Fruit fly (Drosophila melanogaster) whole organism, adult: Measurements from ENCODE around the gene ATP6AP2.

ENCODE experiments used
- CG11617 ChIP-seq: fragments of 200-800 bp; sonication (Bioruptor generic); optimal IDR thresholded peaks from 2 replicates; lab custom pipeline; 2017; ENCODE audit warnings: mild to moderate bottlenecking, missing biosample characterization, missing genetic modification reagents, missing genetic modification characterization
- CG12768 ChIP-seq: fragments of 200-800 bp; sonication (Bioruptor generic); optimal IDR thresholded peaks from 2 replicates; lab custom pipeline; 2017; ENCODE audit warnings: missing biosample characterization, missing genetic modification characterization, mild to moderate bottlenecking, moderate library complexity, missing genetic modification reagents
- CG14711 ChIP-seq: fragments of 200-800 bp; sonication (Bioruptor generic); optimal IDR thresholded peaks from 2 replicates; lab custom pipeline; 2018; ENCODE audit warnings: missing biosample characterization, mild to moderate bottlenecking, missing genetic modification characterization, moderate library complexity
- CG1620 ChIP-seq: fragments of 200-800 bp; sonication (Bioruptor generic); optimal IDR thresholded peaks from 2 replicates; lab custom pipeline; 2016; ENCODE audit warnings: missing biosample characterization, missing genetic modification characterization
- CG33017 ChIP-seq: fragments of 200-800 bp; sonication (Bioruptor generic); optimal IDR thresholded peaks from 2 replicates; lab custom pipeline; 2018; ENCODE audit warnings: missing biosample characterization, mild to moderate bottlenecking, missing genetic modification characterization, moderate library complexity
- CG5204 ChIP-seq: fragments of 200-800 bp; sonication (Bioruptor generic); optimal IDR thresholded peaks from 2 replicates; lab custom pipeline; 2016; ENCODE audit warnings: missing biosample characterization, missing genetic modification characterization
- CG7045 ChIP-seq: fragments of 200-800 bp; sonication (Bioruptor generic); optimal IDR thresholded peaks from 2 replicates; lab custom pipeline; 2017; ENCODE audit warnings: missing biosample characterization, mild to moderate bottlenecking, missing genetic modification characterization
- CG7101 ChIP-seq: fragments of 200-800 bp; sonication (Bioruptor generic); optimal IDR thresholded peaks from 2 replicates; lab custom pipeline; 2018; ENCODE audit warnings: missing biosample characterization, mild to moderate bottlenecking, missing genetic modification characterization, moderate library complexity
- Clk ChIP-seq: fragments of 200-800 bp; sonication (Bioruptor generic); optimal IDR thresholded peaks from 2 replicates; lab custom pipeline; 2017; ENCODE audit warnings: missing biosample characterization, missing genetic modification characterization
- Crg-1 ChIP-seq: fragments of 200-800 bp; sonication (Bioruptor generic); optimal IDR thresholded peaks from 2 replicates; lab custom pipeline; 2016; ENCODE audit warnings: missing biosample characterization, missing genetic modification characterization
- Hr96 ChIP-seq: fragments of 200-800 bp; sonication (Bioruptor generic); optimal IDR thresholded peaks from 2 replicates; lab custom pipeline; 2016; ENCODE audit warnings: missing biosample characterization, missing genetic modification characterization
- Mnt ChIP-seq: fragments of 200-800 bp; sonication (Bioruptor generic); optimal IDR thresholded peaks from 2 replicates; lab custom pipeline; 2016; ENCODE audit warnings: missing biosample characterization, mild to moderate bottlenecking, missing genetic modification characterization
- bab1 ChIP-seq: fragments of 200-800 bp; sonication (Bioruptor generic); optimal IDR thresholded peaks from 3 replicates; lab custom pipeline; 2019; ENCODE audit warnings: missing biosample characterization, mild to moderate bottlenecking, missing genetic modification characterization, moderate library complexity
- cic ChIP-seq: fragments of 200-800 bp; sonication (Bioruptor generic); optimal IDR thresholded peaks from 2 replicates; lab custom pipeline; 2017; ENCODE audit warnings: missing biosample characterization, mild to moderate bottlenecking, missing genetic modification characterization, moderate library complexity
- cnc ChIP-seq, 2 experiments: fragments of >200 bp; optimal IDR thresholded peaks; 2 replicates each; lab custom pipeline; 2017
- kay ChIP-seq: fragments of 200-800 bp; sonication (Bioruptor generic); peaks from one replicate; lab custom pipeline; 2016; ENCODE audit warnings: missing biosample characterization, missing genetic modification characterization, borderline replicate concordance
- ovo ChIP-seq: fragments of 200-800 bp; sonication (Bioruptor generic); optimal IDR thresholded peaks from 2 replicates; lab custom pipeline; 2016; ENCODE audit warnings: missing biosample characterization, missing genetic modification characterization
- pad ChIP-seq: fragments of 200-800 bp; sonication (Bioruptor generic); optimal IDR thresholded peaks from 3 replicates; lab custom pipeline; 2017; ENCODE audit warnings: missing biosample characterization, missing genetic modification characterization, mild to moderate bottlenecking, moderate library complexity, missing genetic modification reagents
- tj ChIP-seq: fragments of 200-800 bp; sonication (Bioruptor generic); optimal IDR thresholded peaks from 3 replicates; lab custom pipeline; 2017; ENCODE audit warnings: missing biosample characterization, mild to moderate bottlenecking, missing genetic modification characterization, moderate library complexity
- toe ChIP-seq: fragments of 200-800 bp; sonication (Bioruptor generic); optimal IDR thresholded peaks from 2 replicates; lab custom pipeline; 2016; ENCODE audit warnings: missing biosample characterization, missing genetic modification characterization

ATP6AP2 gene

DNA sequence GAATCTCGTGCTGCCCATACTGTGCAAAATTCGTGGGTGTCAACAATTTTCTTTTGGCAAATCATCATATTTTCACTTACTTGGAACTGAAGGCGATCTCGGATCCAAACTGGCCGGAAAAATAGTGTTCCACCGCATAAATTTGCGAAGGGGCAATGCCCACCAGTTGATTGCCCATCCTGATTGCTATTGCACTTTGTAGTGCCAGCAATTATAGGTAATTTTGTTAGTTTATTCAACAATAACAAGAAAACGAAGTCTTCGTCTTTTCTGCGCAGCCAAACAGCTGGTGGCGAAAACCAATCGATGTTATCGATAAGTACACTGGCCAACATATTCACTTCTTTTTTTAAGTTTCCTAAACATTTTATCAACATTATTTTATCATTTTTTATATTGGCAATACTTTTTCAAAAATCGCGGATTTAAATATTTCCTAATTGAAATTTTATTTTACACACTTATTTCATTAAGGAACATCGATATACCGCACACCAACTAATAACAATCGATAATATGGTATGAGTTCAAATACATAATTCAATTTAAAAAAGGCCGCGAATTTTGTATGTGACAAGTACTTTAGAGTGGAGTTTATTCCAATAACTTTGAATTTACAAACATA is 14.8 kb upstream of the ATP6AP2 start, which contains the start of gene Vps15:
Vps15 (minus strand) TSS at position 294 of the 625 bp plus-strand sequence.
- TF ChIP-seq CG33017 (peak; percentile 81), pad (GFP tag; lab: Kevin White, UChicago) (peak; percentile 35), Mnt (GFP tag; lab: Kevin White, UChicago) (peak; percentile 27), Clk (GFP tag; lab: Kevin White, UChicago) (no peak), Crg-1 (GFP tag; lab: Kevin White, UChicago) (peak; percentile 16), tj (GFP tag; lab: Kevin White, UChicago) (peak; percentile 86), cnc (optimal IDR thresholded peaks at IDR 0.05; lab: Kevin White, UChicago) (no peak), ovo (no peak), CG12768 (GFP tag; lab: Kevin White, UChicago) (peak; percentile 45), Hr96 (no peak), CG1620 (GFP tag; lab: Kevin White, UChicago) (peak; percentile 36), cic (GFP tag; lab: Kevin White, UChicago) (no peak), kay (GFP tag; lab: Kevin White, UChicago) (peak; percentile 80), toe (GFP tag; lab: Kevin White, UChicago) (peak; percentile 48), bab1 (peak; percentile 92), CG14711 (tag; lab: Kevin White, UChicago) (peak; percentile 80), CG11617 (GFP tag; lab: Kevin White, UChicago) (peak; percentile 61), CG7101 (tag; lab: Kevin White, UChicago) (peak; percentile 84), CG7045 (GFP tag; lab: Kevin White, UChicago) (peak; percentile 72), CG5204 (no peak)

- TF ChIP-seq bab1 (no peak), cic (GFP tag; lab: Kevin White, UChicago) (no peak)
Observed at dm6 chr3R:9246366-9246765, 14.1 kb upstream of the ATP6AP2 start, which contains the start of gene CG8420. Gene CG8420 (plus strand): TSS chr3R:9246649.

- TF ChIP-seq kay (GFP tag; lab: Kevin White, UChicago) (no peak), CG12768 (GFP tag; lab: Kevin White, UChicago) (no peak), CG7101 (tag; lab: Kevin White, UChicago) (peak; percentile 34), Hr96 (no peak), CG11617 (GFP tag; lab: Kevin White, UChicago) (no peak), pad (GFP tag; lab: Kevin White, UChicago) (no peak), Clk (GFP tag; lab: Kevin White, UChicago) (no peak), bab1 (peak; percentile 89), cic (GFP tag; lab: Kevin White, UChicago) (no peak), CG14711 (tag; lab: Kevin White, UChicago) (peak; percentile 24), Crg-1 (GFP tag; lab: Kevin White, UChicago) (no peak), ovo (no peak), cnc (optimal IDR thresholded peaks at IDR 0.05; lab: Kevin White, UChicago) (no peak), CG5204 (no peak), CG7045 (GFP tag; lab: Kevin White, UChicago) (no peak), Mnt (GFP tag; lab: Kevin White, UChicago) (no peak), tj (GFP tag; lab: Kevin White, UChicago) (no peak), toe (GFP tag; lab: Kevin White, UChicago) (no peak), CG33017 (no peak), CG1620 (GFP tag; lab: Kevin White, UChicago) (no peak)
Observed at dm6 chr3R:9246879-9247621, 13.4 kb upstream of the ATP6AP2 start.

- no peak for TF ChIP-seq Mnt (GFP tag; lab: Kevin White, UChicago)
- no peak for TF ChIP-seq CG33017
- TF ChIP-seq CG14711 (tag; lab: Kevin White, UChicago) = no peak
- no peak for TF ChIP-seq tj (GFP tag; lab: Kevin White, UChicago)
- no peak for TF ChIP-seq ovo
- no peak for TF ChIP-seq bab1
- TF ChIP-seq CG11617 (GFP tag; lab: Kevin White, UChicago) = no peak
- no peak for TF ChIP-seq CG5204
- TF ChIP-seq kay (GFP tag; lab: Kevin White, UChicago) = no peak
- no peak for TF ChIP-seq pad (GFP tag; lab: Kevin White, UChicago)
- no peak for TF ChIP-seq Crg-1 (GFP tag; lab: Kevin White, UChicago)
- no peak for TF ChIP-seq CG12768 (GFP tag; lab: Kevin White, UChicago)
- TF ChIP-seq toe (GFP tag; lab: Kevin White, UChicago) = no peak
- TF ChIP-seq Clk (GFP tag; lab: Kevin White, UChicago) = no peak
- TF ChIP-seq CG7101 (tag; lab: Kevin White, UChicago) = no peak
Observed at dm6 chr3R:9249025-9249735, 11.3 kb upstream of the ATP6AP2 start.

DNA sequence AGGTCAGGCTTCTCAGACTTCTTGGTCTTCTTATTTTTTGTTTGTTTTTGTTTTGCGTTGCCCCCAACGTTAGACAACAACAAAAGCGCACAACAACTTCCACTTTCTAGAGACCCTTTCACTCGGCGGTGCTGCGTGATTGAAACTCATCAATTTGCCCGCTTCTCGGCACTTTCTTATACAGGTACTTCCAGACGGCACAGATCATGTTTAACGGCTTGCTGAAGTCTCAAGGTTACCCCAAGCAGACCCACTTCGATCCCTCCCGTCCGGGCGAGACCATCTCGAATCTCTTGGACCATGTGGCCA is 10.7 kb upstream of the ATP6AP2 start:
- no peak for TF ChIP-seq pad (GFP tag; lab: Kevin White, UChicago)
- TF ChIP-seq cic (GFP tag; lab: Kevin White, UChicago) = no peak
- no peak for TF ChIP-seq Mnt (GFP tag; lab: Kevin White, UChicago)
- TF ChIP-seq CG1620 (GFP tag; lab: Kevin White, UChicago) = no peak
- no peak for TF ChIP-seq ovo
- TF ChIP-seq toe (GFP tag; lab: Kevin White, UChicago) = no peak
- TF ChIP-seq CG11617 (GFP tag; lab: Kevin White, UChicago) = no peak
- TF ChIP-seq CG14711 (tag; lab: Kevin White, UChicago) = no peak
- no peak for TF ChIP-seq CG7045 (GFP tag; lab: Kevin White, UChicago)
- TF ChIP-seq tj (GFP tag; lab: Kevin White, UChicago) = no peak
- no peak for TF ChIP-seq CG33017
- no peak for TF ChIP-seq CG12768 (GFP tag; lab: Kevin White, UChicago)
- no peak for TF ChIP-seq kay (GFP tag; lab: Kevin White, UChicago)
- TF ChIP-seq cnc (optimal IDR thresholded peaks at IDR 0.05; lab: Kevin White, UChicago) = no peak
- no peak for TF ChIP-seq Clk (GFP tag; lab: Kevin White, UChicago)
- no peak for TF ChIP-seq CG5204
- TF ChIP-seq Hr96 = no peak
- no peak for TF ChIP-seq CG7101 (tag; lab: Kevin White, UChicago)
- TF ChIP-seq bab1 = no peak
- no peak for TF ChIP-seq Crg-1 (GFP tag; lab: Kevin White, UChicago)
